Fruit fly (Drosophila melanogaster) whole organism, embryonic: ENCODE results near the gene hook.

Experiments
- Atf3 ChIP-seq: fragments of 200-800 bp; sonication (Bioruptor generic); optimal IDR thresholded peaks from 3 replicates; lab custom pipeline; 2016; ENCODE audit warnings: missing biosample characterization, missing genetic modification characterization
- CG10209 ChIP-seq: fragments of 200-800 bp; sonication (Bioruptor generic); optimal IDR thresholded peaks from 3 replicates; lab custom pipeline; 2017; ENCODE audit warnings: missing biosample characterization, mild to moderate bottlenecking, missing genetic modification characterization, missing genetic modification reagents
- CG11247 ChIP-seq: fragments of 200-800 bp; sonication (Bioruptor generic); IDR thresholded peaks from 2 replicates; pipeline ENCODE4 v1.3.6; 2022; ENCODE audit warnings: missing biosample characterization, missing genetic modification characterization
- CG12104 ChIP-seq: fragments of 200-800 bp; sonication (Bioruptor generic); optimal IDR thresholded peaks from 3 replicates; lab custom pipeline; 2016; ENCODE audit warnings: missing biosample characterization, missing genetic modification characterization
- CG13424 ChIP-seq: fragments of 200-800 bp; sonication (Bioruptor generic); optimal IDR thresholded peaks from 2 replicates; lab custom pipeline; 2019; ENCODE audit warnings: missing biosample characterization, mild to moderate bottlenecking, missing genetic modification characterization, moderate library complexity
- CG13894 ChIP-seq: fragments of 200-800 bp; sonication (Bioruptor generic); optimal IDR thresholded peaks from 3 replicates; lab custom pipeline; 2018; ENCODE audit warnings: missing biosample characterization, mild to moderate bottlenecking, missing genetic modification characterization, moderate library complexity
- CG14014 ChIP-seq: fragments of 200-800 bp; sonication (Bioruptor generic); IDR thresholded peaks from 2 replicates; pipeline ENCODE4 v1.3.6; 2022; ENCODE audit warnings: missing biosample characterization, missing genetic modification characterization
- CG1602 ChIP-seq: fragments of 200-800 bp; sonication (Bioruptor generic); optimal IDR thresholded peaks from 3 replicates; lab custom pipeline; 2016; ENCODE audit warnings: missing biosample characterization, missing genetic modification characterization
- CG16813 ChIP-seq: fragments of 200-800 bp; sonication (Bioruptor generic); IDR thresholded peaks from 3 replicates; pipeline ENCODE4 v1.3.6; 2022; ENCODE audit warnings: missing biosample characterization, missing genetic modification characterization; ENCODE audit not compliant: partially characterized antibody
- CG17186 ChIP-seq: fragments of 200-800 bp; sonication (Bioruptor generic); optimal IDR thresholded peaks from 3 replicates; lab custom pipeline; 2017; ENCODE audit warnings: missing biosample characterization, missing genetic modification reagents, missing genetic modification characterization
- CG18262 ChIP-seq: fragments of 200-800 bp; optimal IDR thresholded peaks from 3 replicates; lab custom pipeline; 2019; ENCODE audit warnings: missing biosample characterization, mild to moderate bottlenecking, missing genetic modification characterization, moderate library complexity
- CG2116 ChIP-seq: fragments of 200-800 bp; sonication (Bioruptor generic); optimal IDR thresholded peaks from 3 replicates; lab custom pipeline; 2018; ENCODE audit warnings: missing biosample characterization, mild to moderate bottlenecking, missing genetic modification characterization
- CG2129 ChIP-seq: fragments of 200-800 bp; sonication (Bioruptor generic); IDR thresholded peaks from 2 replicates; pipeline ENCODE4 v1.3.6; 2022; ENCODE audit warnings: missing biosample characterization, missing genetic modification characterization; ENCODE audit not compliant: partially characterized antibody
- CG2889 ChIP-seq: fragments of 200-800 bp; sonication (Bioruptor generic); IDR thresholded peaks from 3 replicates; pipeline ENCODE4 v1.3.6; 2022; ENCODE audit warnings: missing biosample characterization, missing genetic modification characterization
- CG31224 ChIP-seq: fragments of 200-800 bp; sonication (Bioruptor generic); IDR thresholded peaks from 2 replicates; pipeline ENCODE4 v1.3.6; 2022; ENCODE audit warnings: missing biosample characterization, missing genetic modification characterization
- CG31441 ChIP-seq: fragments of 200-800 bp; sonication (Bioruptor generic); IDR thresholded peaks from 2 replicates; pipeline ENCODE4 v1.3.6; 2022; ENCODE audit warnings: missing biosample characterization, missing genetic modification characterization
- CG3163 ChIP-seq: fragments of 200-800 bp; sonication (Bioruptor generic); optimal IDR thresholded peaks from 3 replicates; lab custom pipeline; 2016; ENCODE audit warnings: missing biosample characterization, missing genetic modification characterization
- CG4730 ChIP-seq: fragments of 200-800 bp; sonication (Bioruptor generic); IDR thresholded peaks from 2 replicates; pipeline ENCODE4 v1.3.6; 2022; ENCODE audit warnings: missing biosample characterization, missing genetic modification characterization
- CG5180 ChIP-seq: fragments of 200-800 bp; sonication (Bioruptor generic); optimal IDR thresholded peaks from 3 replicates; lab custom pipeline; 2017; ENCODE audit warnings: missing biosample characterization, missing genetic modification characterization, mild to moderate bottlenecking, moderate library complexity, missing genetic modification reagents
- CG6791 ChIP-seq: fragments of 200-800 bp; sonication (Bioruptor generic); IDR thresholded peaks from 3 replicates; pipeline ENCODE4 v1.3.6; 2022; ENCODE audit warnings: missing biosample characterization, missing genetic modification characterization; ENCODE audit not compliant: partially characterized antibody
- CG7786 ChIP-seq: fragments of 200-800 bp; sonication (Bioruptor generic); optimal IDR thresholded peaks from 2 replicates; lab custom pipeline; 2016; ENCODE audit warnings: missing biosample characterization, missing genetic modification characterization
- CG7987 ChIP-seq: fragments of 200-800 bp; sonication (Bioruptor generic); optimal IDR thresholded peaks from 2 replicates; lab custom pipeline; 2018; ENCODE audit warnings: missing biosample characterization, mild to moderate bottlenecking, missing genetic modification characterization, moderate library complexity
- CG9817 ChIP-seq: fragments of 200-800 bp; sonication (Bioruptor generic); optimal IDR thresholded peaks from 2 replicates; lab custom pipeline; 2018; ENCODE audit warnings: missing biosample characterization, mild to moderate bottlenecking, missing genetic modification characterization, moderate library complexity
- Chrac-16 ChIP-seq: fragments of 200-800 bp; sonication (Bioruptor generic); optimal IDR thresholded peaks from 3 replicates; lab custom pipeline; 2016; ENCODE audit warnings: missing biosample characterization, missing genetic modification characterization
- D19A ChIP-seq: fragments of 200-800 bp; optimal IDR thresholded peaks from 3 replicates; lab custom pipeline; 2019; ENCODE audit warnings: missing biosample characterization, mild to moderate bottlenecking, missing genetic modification characterization, moderate library complexity
- Dad ChIP-seq: fragments of 200-800 bp; sonication (Bioruptor generic); optimal IDR thresholded peaks from 3 replicates; lab custom pipeline; 2016; ENCODE audit warnings: missing biosample characterization, missing genetic modification characterization
- Dbx ChIP-seq: fragments of 200-800 bp; sonication (Bioruptor generic); IDR thresholded peaks from 3 replicates; pipeline ENCODE4 v1.3.6; 2022; ENCODE audit warnings: missing biosample characterization, missing genetic modification characterization
- Eip74EF ChIP-seq, 2 experiments: fragments of 200-800 bp in 1 of 2; fragments of >200 bp in 1 of 2; sonication (Bioruptor generic) in 1 of 2; optimal IDR thresholded peaks; 2 replicates each; lab custom pipeline; 2017 to 2019; ENCODE audit warnings: missing biosample characterization in 2 of 2, missing genetic modification characterization in 2 of 2, mild to moderate bottlenecking in 1 of 2, moderate library complexity in 1 of 2
- Ets65A ChIP-seq: fragments of 200-800 bp; sonication (Bioruptor generic); peaks from one replicate; lab custom pipeline; 2016; ENCODE audit warnings: missing biosample characterization, missing genetic modification characterization
- Gsc ChIP-seq: fragments of 200-800 bp; sonication (Bioruptor generic); IDR thresholded peaks from 2 replicates; pipeline ENCODE4 v1.3.6; 2022; ENCODE audit warnings: missing biosample characterization, missing genetic modification characterization
- Myb ChIP-seq: fragments of 200-800 bp; sonication (Bioruptor generic); optimal IDR thresholded peaks from 2 replicates; lab custom pipeline; 2016; ENCODE audit warnings: missing biosample characterization, missing genetic modification characterization
- Sin3A ChIP-seq: fragments of >200 bp; optimal IDR thresholded peaks from 2 replicates; lab custom pipeline; 2018
- Six4 ChIP-seq: fragments of 200-800 bp; sonication (Bioruptor generic); optimal IDR thresholded peaks from 2 replicates; lab custom pipeline; 2016; ENCODE audit warnings: missing biosample characterization, missing genetic modification characterization
- Sry-β ChIP-seq: fragments of 200-800 bp; sonication (Bioruptor generic); optimal IDR thresholded peaks from 2 replicates; lab custom pipeline; 2018; ENCODE audit warnings: missing biosample characterization, mild to moderate bottlenecking, missing genetic modification characterization, moderate library complexity
- Xrp1 ChIP-seq: fragments of 200-800 bp; sonication (Bioruptor generic); IDR thresholded peaks from 2 replicates; pipeline ENCODE4 v1.3.6; 2022; ENCODE audit warnings: missing biosample characterization, missing genetic modification characterization
- ap ChIP-seq: fragments of 200-800 bp; sonication (Bioruptor generic); IDR thresholded peaks from 2 replicates; pipeline ENCODE4 v1.3.6; 2022; ENCODE audit warnings: missing biosample characterization, missing genetic modification characterization
- bowl ChIP-seq: fragments of 200-800 bp; sonication (Bioruptor generic); IDR thresholded peaks from 2 replicates; pipeline ENCODE4 v1.3.6; 2022; ENCODE audit warnings: missing biosample characterization, missing genetic modification characterization
- cad ChIP-seq: fragments of >200 bp; optimal IDR thresholded peaks from 2 replicates; lab custom pipeline; 2017; ENCODE audit warnings: missing biosample characterization, missing genetic modification characterization
- ewg ChIP-seq: fragments of 200-800 bp; sonication (Bioruptor generic); optimal IDR thresholded peaks from 3 replicates; lab custom pipeline; 2017; ENCODE audit warnings: mild to moderate bottlenecking, missing biosample characterization, missing genetic modification reagents, missing genetic modification characterization
- gce ChIP-seq: fragments of 200-800 bp; sonication (Bioruptor generic); IDR thresholded peaks from 3 replicates; pipeline ENCODE4 v1.3.6; 2022; ENCODE audit warnings: missing biosample characterization, missing genetic modification characterization
- ham ChIP-seq: fragments of 200-800 bp; sonication (Bioruptor generic); IDR thresholded peaks from 2 replicates; pipeline ENCODE4 v1.3.6; 2022; ENCODE audit warnings: missing biosample characterization, missing genetic modification characterization
- kni ChIP-seq: fragments of 200-800 bp; sonication (Bioruptor generic); optimal IDR thresholded peaks from 3 replicates; lab custom pipeline; 2017; ENCODE audit warnings: mild to moderate bottlenecking, missing biosample characterization, missing genetic modification reagents, missing genetic modification characterization
- nerfin-1 ChIP-seq: fragments of 200-800 bp; sonication (Bioruptor generic); optimal IDR thresholded peaks from 3 replicates; lab custom pipeline; 2019; ENCODE audit warnings: missing biosample characterization, mild to moderate bottlenecking, missing genetic modification characterization, moderate library complexity
- pfk ChIP-seq: fragments of 200-800 bp; sonication (Bioruptor generic); optimal IDR thresholded peaks from 2 replicates; lab custom pipeline; 2018; ENCODE audit warnings: missing biosample characterization, mild to moderate bottlenecking, missing genetic modification characterization, moderate library complexity
- pnt ChIP-seq: fragments of 200-800 bp; sonication (Bioruptor generic); optimal IDR thresholded peaks from 3 replicates; lab custom pipeline; 2016; ENCODE audit warnings: missing biosample characterization, missing genetic modification characterization
- sens-2 ChIP-seq: fragments of 200-800 bp; sonication (Bioruptor generic); IDR thresholded peaks from 2 replicates; pipeline ENCODE4 v1.3.6; 2022; ENCODE audit warnings: missing biosample characterization, missing genetic modification characterization
- unc-4 ChIP-seq: fragments of 200-800 bp; sonication (Bioruptor generic); IDR thresholded peaks from 2 replicates; pipeline ENCODE4 v1.3.6; 2022; ENCODE audit warnings: missing biosample characterization, missing genetic modification characterization; ENCODE audit not compliant: partially characterized antibody
- vnd ChIP-seq: fragments of 200-800 bp; sonication (Bioruptor generic); IDR thresholded peaks from 3 replicates; pipeline ENCODE4 v1.3.6; 2022; ENCODE audit warnings: missing biosample characterization, missing genetic modification characterization; ENCODE audit not compliant: partially characterized antibody
- zf30C ChIP-seq: fragments of 200-800 bp; sonication (Bioruptor generic); optimal IDR thresholded peaks from 3 replicates; lab custom pipeline; 2018; ENCODE audit warnings: missing biosample characterization, mild to moderate bottlenecking, missing genetic modification characterization

The hook gene

dm6 chr2L:19011895-19012645 is 21.2 kb downstream of the hook start (continued):
- TF ChIP-seq pfk (GFP tag; lab: Kevin White, UChicago) (no peak), bowl (GFP tag; lab: Robert Waterston, UW) (peak; percentile 63; the same call in 1 of the 2 replicates), CG6791 (GFP tag; lab: Robert Waterston, UW) (no peak), vnd (GFP tag; lab: Robert Waterston, UW) (no peak), Gsc (GFP tag; lab: Robert Waterston, UW) (peak; percentile 66), Six4 (GFP tag; lab: Kevin White, UChicago) (peak; percentile 47), Sin3A (no peak), zf30C (GFP tag; lab: Kevin White, UChicago) (no peak), Atf3 (GFP tag; lab: Kevin White, UChicago) (peak; percentile 61), Eip74EF (GFP tag; optimal IDR thresholded peaks at IDR 0.05; lab: Kevin White, UChicago) (peak in 1 of 2 experiments; percentile 53), CG13894 (tag; lab: Kevin White, UChicago) (peak; percentile 87), CG5180 (GFP tag; lab: Kevin White, UChicago) (peak; percentile 65), CG4730 (GFP tag; lab: Robert Waterston, UW) (peak; percentile 81), cad (no peak), Myb (peak; percentile 69), Dad (GFP tag; lab: Kevin White, UChicago) (peak; percentile 67), CG16813 (no peak), CG14014 (GFP tag; lab: Robert Waterston, UW) (peak; percentile 87), Chrac-16 (GFP tag; lab: Kevin White, UChicago) (peak; percentile 63), CG7786 (GFP tag; lab: Kevin White, UChicago) (peak; percentile 85), CG2116 (peak; percentile 22), Dbx (GFP tag; lab: Robert Waterston, UW) (peak; percentile 84), CG12104 (peak; percentile 18), gce (peak; percentile 76), pnt (GFP tag; lab: Kevin White, UChicago) (peak; percentile 85), CG7987 (GFP tag; lab: Kevin White, UChicago) (peak; percentile 54), CG10209 (GFP tag; lab: Kevin White, UChicago) (peak; percentile 82), ap (GFP tag; lab: Robert Waterston, UW) (peak; percentile 72), CG3163 (GFP tag; lab: Kevin White, UChicago) (peak; percentile 44), CG2129 (no peak), CG11247 (GFP tag; lab: Robert Waterston, UW) (peak; percentile 81), D19A (tag; lab: Kevin White, UChicago) (peak; percentile 69), CG13424 (tag; lab: Kevin White, UChicago) (peak; percentile 80), CG9817 (tag; lab: Kevin White, UChicago) (peak; percentile 76), ham (peak; percentile 54; the same call in 1 of the 2 replicates), CG17186 (peak; percentile 27), ewg (GFP tag; lab: Kevin White, UChicago) (peak; percentile 83), kni (GFP tag; lab: Kevin White, UChicago) (no peak), CG31224 (GFP tag; lab: Robert Waterston, UW) (peak; percentile 70), sens-2 (GFP tag; lab: Robert Waterston, UW) (peak; percentile 50; the same call in 1 of the 2 replicates), Sry-β (GFP tag; lab: Kevin White, UChicago) (no peak), Xrp1 (GFP tag; lab: Robert Waterston, UW) (peak; percentile 84), unc-4 (no peak), CG2889 (peak; percentile 74; the same call in 2 of the 3 replicates), CG18262 (tag; lab: Kevin White, UChicago) (peak; percentile 75), CG1602 (GFP tag; lab: Kevin White, UChicago) (peak; percentile 67), CG31441 (GFP tag; lab: Robert Waterston, UW) (peak; percentile 80), nerfin-1 (tag; lab: Kevin White, UChicago) (peak; percentile 34), Ets65A (GFP tag; lab: Kevin White, UChicago) (peak; percentile 94)
